Worm (Caenorhabditis elegans): ENCODE measurements around the gene F10G2.10.
"Not testable (repeated sequence)": the region's sequence is repeated elsewhere in the genome, so short reads cannot be mapped to it uniquely, and the experiment has no call there.

Gene F10G2.10

ce11 chrV:7298463-7298862 is 23.6 kb upstream of the F10G2.10 start, which contains the start of gene F07G11.3:
Gene F07G11.3, plus strand, starts transcription at chrV:7298763.
- TF ChIP-seq ZK546.5 (tag; optimal IDR thresholded peaks at IDR 0.05) (no peak), egl-27 (tag; optimal IDR thresholded peaks at IDR 0.05) (no peak), sma-3 (GFP tag; optimal IDR thresholded peaks at IDR 0.05) (no peak), skn-1 (tag; optimal IDR thresholded peaks at IDR 0.05) (no peak), nhr-129 (tag; optimal IDR thresholded peaks at IDR 0.05) (no peak), ztf-4 (tag; optimal IDR thresholded peaks at IDR 0.05) (no peak), gmeb-1 (tag; optimal IDR thresholded peaks at IDR 0.05) (no peak), crh-2 (tag; optimal IDR thresholded peaks at IDR 0.05) (no peak), ztf-11 (tag; optimal IDR thresholded peaks at IDR 0.05) (no peak), nhr-237 (tag; optimal IDR thresholded peaks at IDR 0.05) (no peak), zag-1 (tag; optimal IDR thresholded peaks at IDR 0.05) (no peak), R02D3.7 (tag; optimal IDR thresholded peaks at IDR 0.05) (no peak), Y55F3AM.14 (GFP tag; optimal IDR thresholded peaks at IDR 0.05) (no peak), C34F6.9 (tag; optimal IDR thresholded peaks at IDR 0.05) (no peak), nhr-12 (tag; optimal IDR thresholded peaks at IDR 0.05) (no peak), elt-3 (tag; optimal IDR thresholded peaks at IDR 0.05) (no peak), nhr-23 (tag; optimal IDR thresholded peaks at IDR 0.05) (no peak), mdl-1 (tag; optimal IDR thresholded peaks at IDR 0.05) (no peak), lin-13 (GFP tag; optimal IDR thresholded peaks at IDR 0.05) (no peak)

ce11 chrV:7304506-7304905 is 17.5 kb upstream of the F10G2.10 start, which contains the start of gene F07G11.2:
Gene F07G11.2, plus strand, starts transcription at chrV:7304806.
- TF ChIP-seq ZK546.5, nhr-21, elt-3 (tag; optimal IDR thresholded peaks at IDR 0.05): not testable (repeated sequence)

DNA sequence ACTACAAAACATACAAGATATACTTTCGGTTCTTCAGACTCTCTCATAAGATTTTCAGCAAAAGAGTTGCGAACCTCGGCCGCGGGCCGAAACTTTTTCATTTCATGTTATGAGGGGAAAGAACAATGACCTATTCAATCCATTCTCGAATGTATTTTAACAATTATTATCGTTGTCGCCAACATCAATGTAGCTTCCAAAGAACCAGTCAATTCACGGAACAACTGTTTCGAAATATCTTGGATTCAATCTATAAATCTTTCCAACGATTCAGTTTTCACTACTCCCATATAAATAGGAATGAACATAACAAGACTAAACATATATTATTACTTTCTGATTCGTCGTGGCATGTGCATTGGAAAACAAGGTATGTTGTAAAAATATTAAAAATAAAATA is 14.9 kb upstream of the F10G2.10 start, which contains the start of gene F07G11.1:
Gene F07G11.1 (plus strand): TSS at position 301 of the 400 bp plus-strand sequence.
- TF ChIP-seq sem-4 (tag; optimal IDR thresholded peaks at IDR 0.05) (no peak), alr-1 (tag; optimal IDR thresholded peaks at IDR 0.05) (no peak), ceh-82 (tag; optimal IDR thresholded peaks at IDR 0.05) (no peak), elt-3 (tag; optimal IDR thresholded peaks at IDR 0.05) (no peak), mab-5 (tag; optimal IDR thresholded peaks at IDR 0.05) (no peak), zag-1 (tag; optimal IDR thresholded peaks at IDR 0.05) (no peak), mdl-1 (tag; optimal IDR thresholded peaks at IDR 0.05) (no peak), ztf-1 (GFP tag; conservative IDR thresholded peaks at IDR 0.05) (no peak), ama-1 (optimal IDR thresholded peaks at IDR 0.05) (no peak), lin-13 (GFP tag; optimal IDR thresholded peaks at IDR 0.05) (no peak), snpc-4 (tag; optimal IDR thresholded peaks at IDR 0.05) (no peak), crh-2 (tag; optimal IDR thresholded peaks at IDR 0.05) (no peak), dmd-4 (tag; optimal IDR thresholded peaks at IDR 0.05) (no peak), egl-27 (tag; optimal IDR thresholded peaks at IDR 0.05) (no peak), elt-1 (tag; optimal IDR thresholded peaks at IDR 0.05) (no peak), nhr-129 (tag; optimal IDR thresholded peaks at IDR 0.05) (no peak), aly-2 (tag; optimal IDR thresholded peaks at IDR 0.05) (no peak), nhr-77 (tag; optimal IDR thresholded peaks at IDR 0.05) (no peak)

ce11 chrV:7313233-7313632 is 8.8 kb upstream of the F10G2.10 start, which contains the start of gene srx-6:
Gene srx-6, minus strand, starts transcription at chrV:7313333.
- TF ChIP-seq skn-1 (tag; optimal IDR thresholded peaks at IDR 0.05) (no peak), mdl-1 (tag; optimal IDR thresholded peaks at IDR 0.05) (no peak), peb-1 (tag; optimal IDR thresholded peaks at IDR 0.05) (no peak), nhr-23 (tag; optimal IDR thresholded peaks at IDR 0.05) (no peak), mab-5 (tag; optimal IDR thresholded peaks at IDR 0.05) (no peak), unc-55 (GFP tag; optimal IDR thresholded peaks at IDR 0.05) (no peak), mbf-1 (tag; optimal IDR thresholded peaks at IDR 0.05) (no peak), aly-2 (tag; optimal IDR thresholded peaks at IDR 0.05) (no peak), ceh-16 (tag; optimal IDR thresholded peaks at IDR 0.05) (no peak), nhr-237 (tag; optimal IDR thresholded peaks at IDR 0.05) (no peak)

DNA sequence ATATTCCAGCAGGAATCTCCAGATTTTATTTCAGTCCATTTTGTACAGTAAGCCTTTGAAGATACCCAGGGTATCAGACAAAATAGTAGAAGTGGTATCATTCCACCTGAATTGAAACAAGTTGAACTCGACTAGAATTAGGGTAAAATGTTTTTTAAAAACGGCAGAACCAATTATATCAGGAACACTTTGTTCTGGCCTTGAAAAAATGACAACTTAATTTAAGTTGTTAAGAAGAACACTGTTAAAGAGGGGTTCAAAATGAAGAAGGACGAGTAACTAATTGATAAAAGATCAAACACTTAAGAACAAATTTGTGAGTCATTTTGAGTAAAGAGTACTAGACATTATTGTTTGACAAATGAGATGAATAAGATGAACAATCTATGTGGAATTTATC is 1.1 kb upstream of the F10G2.10 start, which contains the start of gene lmd-4:
Gene lmd-4 (minus strand): TSS at position 101 of the 400 bp plus-strand sequence.
- TF ChIP-seq mdl-1 (tag; optimal IDR thresholded peaks at IDR 0.05) (no peak), unc-39 (tag; optimal IDR thresholded peaks at IDR 0.05) (no peak), nhr-12 (tag; optimal IDR thresholded peaks at IDR 0.05) (no peak), gmeb-1 (tag; optimal IDR thresholded peaks at IDR 0.05) (no peak), alr-1 (tag; optimal IDR thresholded peaks at IDR 0.05) (no peak), nhr-10 (tag; optimal IDR thresholded peaks at IDR 0.05) (no peak), mab-5 (tag; optimal IDR thresholded peaks at IDR 0.05) (no peak), egl-27 (tag; optimal IDR thresholded peaks at IDR 0.05) (no peak), nhr-237 (tag; optimal IDR thresholded peaks at IDR 0.05) (no peak), blmp-1 (tag; optimal IDR thresholded peaks at IDR 0.05; ENCODE audit: insufficient read depth) (no peak), peb-1 (tag; optimal IDR thresholded peaks at IDR 0.05) (no peak), lin-11 (tag; optimal IDR thresholded peaks at IDR 0.05) (no peak), ceh-16 (tag; optimal IDR thresholded peaks at IDR 0.05) (no peak), unc-55 (GFP tag; optimal IDR thresholded peaks at IDR 0.05) (no peak), nhr-11 (tag; optimal IDR thresholded peaks at IDR 0.05) (no peak)

Data from whole organism, L2 larva.